Fruit fly (Drosophila melanogaster) whole organism, embryonic: ENCODE results near the gene CG7016.
A peak's percentile ranks its signal among the peaks of the same experiment; 100 is the strongest.

Experiments
- ATbp ChIP-seq: fragments of 200-800 bp; sonication (Bioruptor generic); optimal IDR thresholded peaks from 2 replicates; lab custom pipeline; 2017; ENCODE audit warnings: missing biosample characterization, mild to moderate bottlenecking, missing genetic modification characterization, missing genetic modification reagents
- Atf6 ChIP-seq: fragments of 200-800 bp; sonication (Bioruptor generic); IDR thresholded peaks from 2 replicates; pipeline ENCODE4 v1.3.6; 2022; ENCODE audit warnings: missing biosample characterization, missing genetic modification characterization
- Bteb2 ChIP-seq: fragments of 200-800 bp; sonication (Bioruptor generic); optimal IDR thresholded peaks from 2 replicates; lab custom pipeline; 2016; ENCODE audit warnings: missing biosample characterization, missing genetic modification characterization
- CG10431 ChIP-seq: fragments of 200-800 bp; sonication (Bioruptor generic); optimal IDR thresholded peaks from 3 replicates; lab custom pipeline; 2018; ENCODE audit warnings: missing biosample characterization, mild to moderate bottlenecking, missing genetic modification characterization
- CG11696 ChIP-seq: fragments of 200-800 bp; sonication (Bioruptor generic); IDR thresholded peaks from 2 replicates; pipeline ENCODE4 v1.3.6; 2022; ENCODE audit warnings: missing biosample characterization, missing genetic modification characterization
- CG13296 ChIP-seq: fragments of 200-800 bp; sonication (Bioruptor generic); optimal IDR thresholded peaks from 3 replicates; lab custom pipeline; 2018; ENCODE audit warnings: missing biosample characterization, mild to moderate bottlenecking, missing genetic modification characterization
- CG13624 ChIP-seq: fragments of 200-800 bp; sonication (Bioruptor generic); optimal IDR thresholded peaks from 2 replicates; lab custom pipeline; 2016; ENCODE audit warnings: missing biosample characterization, missing genetic modification characterization
- CG14441 ChIP-seq: fragments of 200-800 bp; sonication (Bioruptor generic); IDR thresholded peaks from 2 replicates; pipeline ENCODE4 v1.3.6; 2022; ENCODE audit warnings: missing biosample characterization, missing genetic modification characterization
- CG15479 ChIP-seq: fragments of 200-800 bp; sonication (Bioruptor generic); optimal IDR thresholded peaks from 3 replicates; lab custom pipeline; 2019; ENCODE audit warnings: missing biosample characterization, mild to moderate bottlenecking, missing genetic modification characterization, moderate library complexity
- CG18764 ChIP-seq: fragments of 200-800 bp; sonication (Bioruptor generic); optimal IDR thresholded peaks from 3 replicates; lab custom pipeline; 2016; ENCODE audit warnings: missing biosample characterization, missing genetic modification characterization
- CG34224 ChIP-seq: fragments of 200-800 bp; sonication (Bioruptor generic); IDR thresholded peaks from 3 replicates; pipeline ENCODE4 v1.3.6; 2022; ENCODE audit warnings: missing biosample characterization, missing genetic modification characterization; ENCODE audit not compliant: partially characterized antibody
- CG42726 ChIP-seq: fragments of 200-800 bp; sonication (Bioruptor generic); IDR thresholded peaks from 2 replicates; pipeline ENCODE4 v1.3.6; 2022; ENCODE audit warnings: missing biosample characterization, missing genetic modification characterization; ENCODE audit not compliant: partially characterized antibody
- CG4424 ChIP-seq: fragments of 200-800 bp; sonication (Bioruptor generic); optimal IDR thresholded peaks from 3 replicates; lab custom pipeline; 2016; ENCODE audit warnings: missing biosample characterization, missing genetic modification characterization
- CG8944 ChIP-seq: fragments of 200-800 bp; sonication (Bioruptor generic); optimal IDR thresholded peaks from 3 replicates; lab custom pipeline; 2016; ENCODE audit warnings: missing biosample characterization, missing genetic modification characterization
- D19A ChIP-seq: fragments of 200-800 bp; optimal IDR thresholded peaks from 3 replicates; lab custom pipeline; 2019; ENCODE audit warnings: missing biosample characterization, mild to moderate bottlenecking, missing genetic modification characterization, moderate library complexity
- Dbx ChIP-seq: fragments of 200-800 bp; sonication (Bioruptor generic); IDR thresholded peaks from 3 replicates; pipeline ENCODE4 v1.3.6; 2022; ENCODE audit warnings: missing biosample characterization, missing genetic modification characterization
- Deaf1 ChIP-seq: fragments of 200-800 bp; optimal IDR thresholded peaks from 3 replicates; lab custom pipeline; 2019; ENCODE audit warnings: missing biosample characterization, mild to moderate bottlenecking, missing genetic modification characterization, moderate library complexity
- Dek ChIP-seq: fragments of 200-800 bp; sonication (Bioruptor generic); optimal IDR thresholded peaks from 3 replicates; lab custom pipeline; 2019; ENCODE audit warnings: missing biosample characterization, mild to moderate bottlenecking, missing genetic modification characterization, moderate library complexity
- Fer2 ChIP-seq: fragments of 200-800 bp; sonication (Bioruptor generic); optimal IDR thresholded peaks from 2 replicates; lab custom pipeline; 2018; ENCODE audit warnings: missing biosample characterization, mild to moderate bottlenecking, missing genetic modification characterization, moderate library complexity
- Fer3 ChIP-seq: fragments of 200-800 bp; sonication (Bioruptor generic); optimal IDR thresholded peaks from 2 replicates; lab custom pipeline; 2018; ENCODE audit warnings: missing biosample characterization, mild to moderate bottlenecking, missing genetic modification characterization, moderate library complexity
- Gug ChIP-seq: fragments of 200-800 bp; sonication (Bioruptor generic); IDR thresholded peaks from 4 replicates; pipeline ENCODE4 v1.3.6; 2022; ENCODE audit warnings: missing biosample characterization, missing genetic modification characterization
- H2.0 ChIP-seq: fragments of 200-800 bp; sonication (Bioruptor generic); IDR thresholded peaks from 2 replicates; pipeline ENCODE4 v1.3.6; 2022; ENCODE audit warnings: missing biosample characterization, missing genetic modification characterization
- HLHmδ ChIP-seq: fragments of 200-800 bp; sonication (Bioruptor generic); optimal IDR thresholded peaks from 2 replicates; lab custom pipeline; 2018; ENCODE audit warnings: missing biosample characterization, mild to moderate bottlenecking, missing genetic modification characterization, moderate library complexity
- Hsf ChIP-seq: fragments of 200-800 bp; sonication (Bioruptor generic); optimal IDR thresholded peaks from 3 replicates; lab custom pipeline; 2016; ENCODE audit warnings: missing biosample characterization, missing genetic modification characterization
- MBD-R2 ChIP-seq: fragments of 200-800 bp; sonication (Bioruptor generic); IDR thresholded peaks from 2 replicates; pipeline ENCODE4 v1.3.6; 2022; ENCODE audit warnings: missing biosample characterization, missing genetic modification characterization
- Nf-YB ChIP-seq: fragments of 200-800 bp; sonication (Bioruptor generic); optimal IDR thresholded peaks from 3 replicates; lab custom pipeline; 2019; ENCODE audit warnings: missing biosample characterization, mild to moderate bottlenecking, missing genetic modification characterization, moderate library complexity
- PHDP ChIP-seq: fragments of 200-800 bp; sonication (Bioruptor generic); optimal IDR thresholded peaks from 3 replicates; lab custom pipeline; 2018; ENCODE audit warnings: missing biosample characterization, mild to moderate bottlenecking, missing genetic modification characterization, moderate library complexity
- Sry-β ChIP-seq: fragments of 200-800 bp; sonication (Bioruptor generic); optimal IDR thresholded peaks from 2 replicates; lab custom pipeline; 2018; ENCODE audit warnings: missing biosample characterization, mild to moderate bottlenecking, missing genetic modification characterization, moderate library complexity
- Vsx1 ChIP-seq: fragments of 200-800 bp; sonication (Bioruptor generic); optimal IDR thresholded peaks from 2 replicates; lab custom pipeline; 2017; ENCODE audit warnings: missing biosample characterization, mild to moderate bottlenecking, missing genetic modification characterization, missing genetic modification reagents
- Xrp1 ChIP-seq: fragments of 200-800 bp; sonication (Bioruptor generic); IDR thresholded peaks from 2 replicates; pipeline ENCODE4 v1.3.6; 2022; ENCODE audit warnings: missing biosample characterization, missing genetic modification characterization
- al ChIP-seq: fragments of 200-800 bp; sonication (Bioruptor generic); IDR thresholded peaks from 2 replicates; pipeline ENCODE4 v1.3.6; 2022; ENCODE audit warnings: missing biosample characterization, missing genetic modification characterization
- ato ChIP-seq: fragments of 200-800 bp; sonication (Bioruptor generic); IDR thresholded peaks from 2 replicates; pipeline ENCODE4 v1.3.6; 2022; ENCODE audit warnings: missing biosample characterization, missing genetic modification characterization; ENCODE audit not compliant: partially characterized antibody
- caup ChIP-seq: fragments of 200-800 bp; sonication (Bioruptor generic); optimal IDR thresholded peaks from 3 replicates; lab custom pipeline; 2017; ENCODE audit warnings: missing biosample characterization, mild to moderate bottlenecking, missing genetic modification characterization, moderate library complexity; ENCODE audit not compliant: severe bottlenecking
- cg ChIP-seq: fragments of 200-800 bp; sonication (Bioruptor generic); optimal IDR thresholded peaks from 3 replicates; lab custom pipeline; 2019; ENCODE audit warnings: missing biosample characterization, mild to moderate bottlenecking, missing genetic modification characterization, moderate library complexity
- corto ChIP-seq: fragments of 200-800 bp; sonication (Bioruptor generic); optimal IDR thresholded peaks from 2 replicates; lab custom pipeline; 2016; ENCODE audit warnings: missing biosample characterization, mild to moderate bottlenecking, missing genetic modification characterization, moderate library complexity
- dan ChIP-seq: fragments of 200-800 bp; sonication (Bioruptor generic); IDR thresholded peaks from 2 replicates; pipeline ENCODE4 v1.3.6; 2022; ENCODE audit warnings: missing biosample characterization, missing genetic modification characterization
- eve ChIP-seq, 2 experiments: fragments of >200 bp; optimal IDR thresholded peaks; 2 replicates each; lab custom pipeline; 2017; ENCODE audit warnings: missing biosample characterization in 2 of 2, missing genetic modification characterization in 2 of 2
- gro ChIP-seq: fragments of 200-800 bp; sonication (Bioruptor generic); optimal IDR thresholded peaks from 2 replicates; lab custom pipeline; 2016; ENCODE audit warnings: missing biosample characterization, missing genetic modification characterization
- inv ChIP-seq: fragments of 200-800 bp; sonication (Bioruptor generic); IDR thresholded peaks from 2 replicates; pipeline ENCODE4 v1.3.6; 2022; ENCODE audit warnings: missing biosample characterization, missing genetic modification characterization; ENCODE audit not compliant: partially characterized antibody
- jigr1 ChIP-seq: fragments of 200-800 bp; sonication (Bioruptor generic); IDR thresholded peaks from 3 replicates; pipeline ENCODE4 v1.3.6; 2022; ENCODE audit warnings: missing biosample characterization, missing genetic modification characterization
- ken ChIP-seq: fragments of 200-800 bp; sonication (Bioruptor generic); IDR thresholded peaks from 3 replicates; pipeline ENCODE4 v1.3.6; 2022; ENCODE audit warnings: missing biosample characterization, missing genetic modification characterization
- onecut ChIP-seq: fragments of 200-800 bp; sonication (Bioruptor generic); IDR thresholded peaks from 2 replicates; pipeline ENCODE4 v1.3.6; 2022; ENCODE audit warnings: missing biosample characterization, missing genetic modification characterization
- phol ChIP-seq: fragments of 200-800 bp; sonication (Bioruptor generic); optimal IDR thresholded peaks from 3 replicates; lab custom pipeline; 2018; ENCODE audit warnings: missing biosample characterization, mild to moderate bottlenecking, missing genetic modification characterization, moderate library complexity
- tll ChIP-seq, 2 experiments: fragments of 200-800 bp in 1 of 2; fragments of >200 bp in 1 of 2; sonication (Bioruptor generic) in 1 of 2; optimal IDR thresholded peaks; 2 replicates each; lab custom pipeline; 2017 to 2019; ENCODE audit warnings: missing biosample characterization in 2 of 2, missing genetic modification characterization in 2 of 2, mild to moderate bottlenecking in 1 of 2, moderate library complexity in 1 of 2
- tna ChIP-seq: fragments of 200-800 bp; sonication (Bioruptor generic); IDR thresholded peaks from 2 replicates; pipeline ENCODE4 v1.3.6; 2022; ENCODE audit warnings: missing biosample characterization, missing genetic modification characterization; ENCODE audit not compliant: partially characterized antibody
- toy ChIP-seq: fragments of 200-800 bp; sonication (Bioruptor generic); IDR thresholded peaks from 2 replicates; pipeline ENCODE4 v1.3.6; 2022; ENCODE audit warnings: missing biosample characterization, missing genetic modification characterization
- unpg ChIP-seq: fragments of 200-800 bp; sonication (Bioruptor generic); optimal IDR thresholded peaks from 3 replicates; lab custom pipeline; 2018; ENCODE audit warnings: missing biosample characterization, mild to moderate bottlenecking, missing genetic modification characterization, moderate library complexity
- zf30C ChIP-seq: fragments of 200-800 bp; sonication (Bioruptor generic); optimal IDR thresholded peaks from 3 replicates; lab custom pipeline; 2018; ENCODE audit warnings: missing biosample characterization, mild to moderate bottlenecking, missing genetic modification characterization
- zfh1 ChIP-seq: fragments of 200-800 bp; sonication (Bioruptor generic); IDR thresholded peaks from 3 replicates; pipeline ENCODE4 v1.3.6; 2022; ENCODE audit warnings: missing biosample characterization, missing genetic modification characterization

The CG7016 gene

DNA sequence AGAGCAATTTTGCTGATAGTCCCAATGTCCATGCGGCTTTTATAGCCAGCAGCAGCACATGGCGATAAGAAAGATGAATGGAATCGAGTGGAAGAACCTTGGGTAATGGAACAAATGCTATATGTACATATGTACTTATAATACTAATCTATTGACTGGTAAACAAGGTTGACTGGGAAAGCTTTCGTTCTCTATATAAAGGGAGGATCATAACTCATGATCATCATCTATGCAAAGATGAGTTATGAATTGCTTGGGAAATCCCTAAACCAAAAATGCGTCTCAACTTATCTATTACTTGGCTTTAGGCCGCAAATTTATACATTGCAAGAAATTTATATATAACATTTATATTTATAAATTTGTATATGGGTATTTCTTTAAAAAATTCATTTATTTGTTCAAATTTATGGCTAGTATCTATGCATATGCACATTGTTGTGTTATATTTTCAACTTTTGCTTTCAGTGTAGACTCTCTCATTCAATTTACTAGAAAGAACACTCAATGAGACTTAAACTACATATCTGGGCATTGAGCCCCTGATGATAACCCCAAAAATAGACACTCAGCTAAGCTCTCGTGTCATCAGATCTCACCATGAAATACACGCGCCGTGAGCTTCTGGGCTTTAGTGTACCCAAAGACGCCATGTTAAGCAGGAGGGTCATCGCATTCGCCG is 2.1 kb downstream of the CG7016 start, which contains the start of the genes Srg1 and Elal (continued):
- TF ChIP-seq CG18764 (GFP tag; lab: Kevin White, UChicago): no peak
- TF ChIP-seq CG34224 (GFP tag; lab: Robert Waterston, UW): no peak
- no peak for TF ChIP-seq eve (GFP tag; optimal IDR thresholded peaks at IDR 0.05; lab: Kevin White, UChicago)
- TF ChIP-seq toy: 0 out of 2 replicates have a peak, but pooled peaks have one; percentile 12
- no peak for TF ChIP-seq ATbp (GFP tag; lab: Kevin White, UChicago)
- TF ChIP-seq inv (GFP tag; lab: Robert Waterston, UW): no peak
- TF ChIP-seq unpg (GFP tag; lab: Kevin White, UChicago): peak; percentile 40
- TF ChIP-seq Atf6: peak; percentile 11; the same call in 1 of the 2 replicates
- no peak for TF ChIP-seq tll (GFP tag; optimal IDR thresholded peaks at IDR 0.05; lab: Kevin White, UChicago)
- no peak for TF ChIP-seq PHDP (tag; lab: Kevin White, UChicago)
- TF ChIP-seq Xrp1: peak; percentile 21; the same call in 1 of the 2 replicates
- no peak for TF ChIP-seq caup (GFP tag; lab: Kevin White, UChicago)
- no peak for TF ChIP-seq Deaf1 (tag; lab: Kevin White, UChicago)
- no peak for TF ChIP-seq CG10431 (GFP tag; lab: Kevin White, UChicago)
- TF ChIP-seq CG15479: no peak
- no peak for TF ChIP-seq CG4424 (GFP tag; lab: Kevin White, UChicago)
- TF ChIP-seq dan: no peak
- TF ChIP-seq D19A (tag; lab: Kevin White, UChicago): no peak
- no peak for TF ChIP-seq onecut (GFP tag; lab: Robert Waterston, UW)
- TF ChIP-seq al (GFP tag; lab: Robert Waterston, UW): no peak
- no peak for TF ChIP-seq cg
- 0 out of 3 replicates have a peak, but pooled peaks have one; percentile 19 for TF ChIP-seq Dbx
- TF ChIP-seq H2.0 (GFP tag; lab: Robert Waterston, UW): no peak
- no peak for TF ChIP-seq CG42726
- no peak for TF ChIP-seq ken
- TF ChIP-seq Vsx1 (GFP tag; lab: Kevin White, UChicago): no peak
- no peak for TF ChIP-seq CG13624 (GFP tag; lab: Kevin White, UChicago)
- TF ChIP-seq Fer2 (tag; lab: Kevin White, UChicago): peak; percentile 6
- TF ChIP-seq Sry-β (GFP tag; lab: Kevin White, UChicago): no peak
- TF ChIP-seq Nf-YB: no peak
- no peak for TF ChIP-seq jigr1
- no peak for TF ChIP-seq HLHmδ
- no peak for TF ChIP-seq CG11696 (GFP tag; lab: Robert Waterston, UW)
- TF ChIP-seq ato (GFP tag; lab: Robert Waterston, UW): no peak
- TF ChIP-seq corto (GFP tag; lab: Kevin White, UChicago): no peak
- TF ChIP-seq Hsf (GFP tag; lab: Kevin White, UChicago): no peak
- no peak for TF ChIP-seq zfh1 (GFP tag; lab: Robert Waterston, UW)
- no peak for TF ChIP-seq Fer3 (tag; lab: Kevin White, UChicago)
- TF ChIP-seq Gug: no peak
- no peak; the same call in 1 of the 2 replicates for TF ChIP-seq MBD-R2 (GFP tag; lab: Robert Waterston, UW)
- peak; percentile 39 for TF ChIP-seq Dek
- TF ChIP-seq CG14441 (GFP tag; lab: Robert Waterston, UW): 0 out of 2 replicates have a peak, but pooled peaks have one; percentile 5
- TF ChIP-seq CG8944: no peak
- no peak for TF ChIP-seq gro (GFP tag; lab: Kevin White, UChicago)
- TF ChIP-seq phol (tag; lab: Kevin White, UChicago): peak; percentile 15
- no peak for TF ChIP-seq Bteb2 (GFP tag; lab: Kevin White, UChicago)
- no peak for TF ChIP-seq CG13296
- no peak for TF ChIP-seq zf30C
- TF ChIP-seq tna: no peak
